Worm (Caenorhabditis elegans) whole organism, mixed stage, embryonic: Measurements from ENCODE around the gene rnf-113.
A peak's percentile ranks its signal among the peaks of the same experiment; 100 is the strongest.

Experiments
- M03D4.4 ChIP-seq: sonication (generic microtip); optimal IDR thresholded peaks from 2 replicates; lab custom pipeline; 2017; ENCODE audit warnings: mild to moderate bottlenecking, missing genetic modification characterization, missing compliant biosample characterization
- bed-3 ChIP-seq: fragments of 200-800 bp; sonication (Bioruptor generic); optimal IDR thresholded peaks from 3 replicates; lab custom pipeline; 2018; ENCODE audit warnings: mild to moderate bottlenecking, missing genetic modification characterization, moderate library complexity, missing compliant biosample characterization
- blmp-1 ChIP-seq: fragments of 150-350 bp; optimal IDR thresholded peaks from 2 replicates; lab custom pipeline; 2014; ENCODE audit warnings: missing biosample characterization, missing genetic modification characterization
- ceh-39 ChIP-seq: fragments of 150-350 bp; optimal IDR thresholded peaks from 2 replicates; lab custom pipeline; 2014; ENCODE audit warnings: missing biosample characterization, missing genetic modification characterization
- ceh-43 ChIP-seq: fragments of 200-800 bp; sonication (Bioruptor generic); optimal IDR thresholded peaks from 2 replicates; lab custom pipeline; 2018; ENCODE audit warnings: mild to moderate bottlenecking, missing genetic modification characterization, moderate library complexity, missing compliant biosample characterization
- ceh-83 ChIP-seq: fragments of 200-800 bp; sonication (Bioruptor generic); optimal IDR thresholded peaks from 2 replicates; lab custom pipeline; 2018; ENCODE audit warnings: mild to moderate bottlenecking, missing genetic modification characterization, missing compliant biosample characterization
- ces-1 ChIP-seq: fragments of 150-350 bp; optimal IDR thresholded peaks from 2 replicates; lab custom pipeline; 2014; ENCODE audit warnings: missing biosample characterization, missing genetic modification reagents, missing genetic modification characterization
- cnd-1 ChIP-seq: fragments of 200-800 bp; sonication (Bioruptor generic); optimal IDR thresholded peaks from 2 replicates; lab custom pipeline; 2018; ENCODE audit warnings: mild to moderate bottlenecking, missing genetic modification characterization, missing compliant biosample characterization
- drap-1 ChIP-seq: fragments of 200-800 bp; sonication (Bioruptor generic); optimal IDR thresholded peaks from 3 replicates; lab custom pipeline; 2018; ENCODE audit warnings: mild to moderate bottlenecking, missing genetic modification characterization, missing compliant biosample characterization
- elt-1 ChIP-seq: sonication (generic microtip); optimal IDR thresholded peaks from 2 replicates; lab custom pipeline; 2017; ENCODE audit warnings: missing genetic modification characterization, mild to moderate bottlenecking, missing compliant biosample characterization, antibody characterized with exemption, moderate library complexity, borderline replicate concordance; ENCODE audit not compliant: insufficient read depth
- elt-3 ChIP-seq: fragments of 150-350 bp; optimal IDR thresholded peaks from 2 replicates; lab custom pipeline; 2014; ENCODE audit warnings: missing biosample characterization, missing genetic modification characterization
- flh-1 ChIP-seq: fragments of 200-800 bp; sonication (Bioruptor generic); optimal IDR thresholded peaks from 2 replicates; lab custom pipeline; 2018; ENCODE audit warnings: mild to moderate bottlenecking, missing genetic modification characterization, moderate library complexity, missing compliant biosample characterization
- ham-2 ChIP-seq: fragments of 200-800 bp; sonication (Bioruptor generic); optimal IDR thresholded peaks from 2 replicates; lab custom pipeline; 2018; ENCODE audit warnings: mild to moderate bottlenecking, missing genetic modification characterization, missing compliant biosample characterization
- hlh-1 ChIP-seq: fragments of 150-350 bp; optimal IDR thresholded peaks from 2 replicates; lab custom pipeline; 2014; ENCODE audit warnings: missing biosample characterization, missing genetic modification reagents, missing genetic modification characterization
- lin-13 ChIP-seq: fragments of 150-350 bp; optimal IDR thresholded peaks from 2 replicates; lab custom pipeline; 2014; ENCODE audit warnings: missing biosample characterization, missing genetic modification characterization
- lin-32 ChIP-seq: fragments of 200-800 bp; sonication (Bioruptor generic); optimal IDR thresholded peaks from 2 replicates; lab custom pipeline; 2018; ENCODE audit warnings: mild to moderate bottlenecking, missing genetic modification characterization, missing compliant biosample characterization
- lsy-2 ChIP-seq: fragments of 150-350 bp; optimal IDR thresholded peaks from 2 replicates; lab custom pipeline; 2014; ENCODE audit warnings: missing biosample characterization, missing genetic modification characterization
- mab-5 ChIP-seq: fragments of 150-350 bp; optimal IDR thresholded peaks from 2 replicates; lab custom pipeline; 2014; ENCODE audit warnings: missing biosample characterization, missing genetic modification characterization
- mep-1 ChIP-seq: fragments of 150-350 bp; optimal IDR thresholded peaks from 2 replicates; lab custom pipeline; 2017; ENCODE audit warnings: missing biosample characterization, missing genetic modification reagents, missing genetic modification characterization, inconsistent platforms
- mls-2 ChIP-seq: sonication (generic microtip); optimal IDR thresholded peaks from 2 replicates; lab custom pipeline; 2016; ENCODE audit warnings: mild to moderate bottlenecking, missing genetic modification characterization, moderate library complexity, missing compliant biosample characterization
- nhr-12 ChIP-seq: fragments of 150-350 bp; optimal IDR thresholded peaks from 2 replicates; lab custom pipeline; 2014; ENCODE audit warnings: missing biosample characterization, missing genetic modification characterization
- nhr-2 ChIP-seq: fragments of 150-350 bp; optimal IDR thresholded peaks from 2 replicates; lab custom pipeline; 2014; ENCODE audit warnings: missing biosample characterization, missing genetic modification characterization
- nhr-237 ChIP-seq: fragments of 150-350 bp; optimal IDR thresholded peaks from 2 replicates; lab custom pipeline; 2014; ENCODE audit warnings: missing biosample characterization, missing genetic modification characterization
- nhr-28 ChIP-seq: fragments of 150-350 bp; optimal IDR thresholded peaks from 2 replicates; lab custom pipeline; 2014; ENCODE audit warnings: missing biosample characterization, missing genetic modification characterization
- nhr-76 ChIP-seq: sonication (generic microtip); optimal IDR thresholded peaks from 2 replicates; lab custom pipeline; 2017; ENCODE audit warnings: missing biosample characterization, missing genetic modification characterization
- pha-4 ChIP-seq: fragments of 150-350 bp; optimal IDR thresholded peaks from 2 replicates; lab custom pipeline; 2018; ENCODE audit warnings: missing biosample characterization, missing genetic modification reagents, missing genetic modification characterization
- sem-2 ChIP-seq: fragments of 200-800 bp; sonication (Bioruptor generic); optimal IDR thresholded peaks from 2 replicates; lab custom pipeline; 2018; ENCODE audit warnings: mild to moderate bottlenecking, missing genetic modification characterization, missing compliant biosample characterization
- snpc-4 ChIP-seq: fragments of 150-350 bp; optimal IDR thresholded peaks from 2 replicates; lab custom pipeline; 2014; ENCODE audit warnings: missing biosample characterization, missing genetic modification characterization
- sptf-1 ChIP-seq: sonication (generic microtip); optimal IDR thresholded peaks from 2 replicates; lab custom pipeline; 2017; ENCODE audit warnings: mild to moderate bottlenecking, missing genetic modification characterization, moderate library complexity, missing compliant biosample characterization
- tbx-8 ChIP-seq: fragments of 200-800 bp; sonication (Bioruptor generic); optimal IDR thresholded peaks from 2 replicates; lab custom pipeline; 2018; ENCODE audit warnings: mild to moderate bottlenecking, missing genetic modification characterization, moderate library complexity, missing compliant biosample characterization
- unc-39 ChIP-seq: fragments of 150-350 bp; optimal IDR thresholded peaks from 2 replicates; lab custom pipeline; 2014; ENCODE audit warnings: missing biosample characterization, missing genetic modification characterization
- unc-62 ChIP-seq: fragments of 150-350 bp; optimal IDR thresholded peaks from 2 replicates; lab custom pipeline; 2014; ENCODE audit warnings: missing biosample characterization, missing genetic modification reagents, missing genetic modification characterization
- zip-8 ChIP-seq: fragments of 150-350 bp; optimal IDR thresholded peaks from 2 replicates; lab custom pipeline; 2014; ENCODE audit warnings: missing biosample characterization, missing genetic modification characterization

The rnf-113 gene

ce11 chrIII:10802032-10802431, 44.6 kb upstream of the rnf-113 start, which contains the start of gene K11D9.3:
Gene K11D9.3, minus strand, starts transcription at chrIII:10802212.
- TF ChIP-seq unc-62 (GFP tag; lab: Kevin White, UChicago) = peak; percentile 60
- no peak for TF ChIP-seq nhr-28 (tag; lab: Kevin White, UChicago)
- no peak for TF ChIP-seq pha-4 (tag; lab: Kevin White, UChicago)
- TF ChIP-seq nhr-76 (tag; lab: Kevin White, UChicago) = no peak
- no peak for TF ChIP-seq elt-1 (tag; lab: Kevin White, UChicago)
- no peak for TF ChIP-seq elt-3
- no peak for TF ChIP-seq ceh-39 (tag; lab: Kevin White, UChicago)
- no peak for TF ChIP-seq lin-13 (tag; lab: Kevin White, UChicago)
- no peak for TF ChIP-seq unc-39 (tag; lab: Kevin White, UChicago)
- no peak for TF ChIP-seq sptf-1 (tag; lab: Kevin White, UChicago)
- TF ChIP-seq tbx-8 (GFP tag; lab: Kevin White, UChicago) = no peak
- no peak for TF ChIP-seq cnd-1 (tag; lab: Kevin White, UChicago)
- TF ChIP-seq lin-32 = no peak
- peak; percentile 25 for TF ChIP-seq hlh-1 (tag; lab: Kevin White, UChicago)
- no peak for TF ChIP-seq ceh-83 (GFP tag; lab: Kevin White, UChicago)
- TF ChIP-seq nhr-237 (tag; lab: Kevin White, UChicago) = no peak

DNA sequence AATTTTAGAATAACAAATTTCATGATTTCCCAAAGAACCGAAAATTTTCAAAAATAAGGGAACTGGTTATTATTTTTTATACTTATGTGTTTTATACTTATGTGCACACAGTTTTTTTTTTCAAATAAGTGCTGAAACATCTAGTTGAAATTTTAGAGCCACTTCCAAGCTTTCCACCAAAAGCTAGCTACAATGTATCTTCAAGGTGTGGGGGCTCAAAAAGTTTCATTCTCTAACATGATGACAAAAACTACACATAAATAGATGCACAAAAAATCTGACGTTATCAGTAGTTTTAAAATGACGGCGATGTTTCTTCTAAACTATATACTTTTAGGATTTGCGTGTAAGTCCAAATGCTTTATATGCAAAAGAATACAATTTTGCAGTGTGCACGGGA, 36.6 kb upstream of the rnf-113 start, which contains the start of gene clec-163:
Gene clec-163, plus strand, starts transcription at position 301 of the 400 bp plus-strand sequence.
- TF ChIP-seq sptf-1 (tag; lab: Kevin White, UChicago) (no peak), bed-3 (no peak), flh-1 (GFP tag; lab: Kevin White, UChicago) (no peak), unc-39 (tag; lab: Kevin White, UChicago) (no peak), unc-62 (GFP tag; lab: Kevin White, UChicago) (no peak), nhr-2 (tag; lab: Kevin White, UChicago) (no peak), zip-8 (tag; lab: Kevin White, UChicago) (no peak), mep-1 (tag; lab: Kevin White, UChicago) (no peak), sem-2 (GFP tag; lab: Kevin White, UChicago) (no peak), snpc-4 (tag; lab: Kevin White, UChicago) (no peak), ceh-43 (GFP tag; lab: Kevin White, UChicago) (no peak), tbx-8 (GFP tag; lab: Kevin White, UChicago) (no peak), ces-1 (no peak), lin-13 (tag; lab: Kevin White, UChicago) (no peak)

- no peak for TF ChIP-seq nhr-237 (tag; lab: Kevin White, UChicago)
- TF ChIP-seq blmp-1 (tag; lab: Kevin White, UChicago) = no peak
- TF ChIP-seq ham-2 (GFP tag; lab: Kevin White, UChicago) = no peak
- TF ChIP-seq sem-2 (GFP tag; lab: Kevin White, UChicago) = no peak
- no peak for TF ChIP-seq elt-3
- no peak for TF ChIP-seq bed-3
- TF ChIP-seq ces-1 = no peak
- TF ChIP-seq nhr-76 (tag; lab: Kevin White, UChicago) = no peak
- no peak for TF ChIP-seq ceh-83 (GFP tag; lab: Kevin White, UChicago)
- TF ChIP-seq hlh-1 (tag; lab: Kevin White, UChicago) = no peak
Measured at ce11 chrIII:10791233-10791632, 33.8 kb upstream of the rnf-113 start.

ce11 chrIII:10783052-10783451, 25.6 kb upstream of the rnf-113 start:
- TF ChIP-seq drap-1 (GFP tag; lab: Kevin White, UChicago) (no peak), nhr-12 (tag; lab: Kevin White, UChicago) (no peak)

DNA sequence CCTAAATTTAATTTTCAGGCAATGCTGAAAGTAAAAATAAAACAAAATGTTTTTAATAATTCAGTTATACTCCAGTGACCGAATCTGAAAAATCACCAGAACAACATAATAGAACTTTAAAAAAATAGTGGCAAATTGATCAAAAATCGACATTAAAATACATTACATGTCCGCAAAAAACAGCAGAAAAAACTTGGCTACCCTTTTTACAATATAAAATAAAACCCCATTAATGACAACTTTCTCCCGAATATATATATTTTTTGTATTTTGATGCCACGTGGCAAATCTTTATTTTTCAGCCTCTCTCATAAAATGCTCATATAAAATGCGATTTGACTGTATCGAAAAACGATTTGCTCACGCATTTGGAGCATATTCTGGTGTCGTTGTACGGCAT, 24.1 kb upstream of the rnf-113 start, which contains the start of gene ptr-19:
Gene ptr-19, plus strand, starts transcription at position 301 of the 400 bp plus-strand sequence.
- TF ChIP-seq tbx-8 (GFP tag; lab: Kevin White, UChicago) (no peak), lsy-2 (tag; lab: Kevin White, UChicago) (no peak), blmp-1 (tag; lab: Kevin White, UChicago) (no peak), sptf-1 (tag; lab: Kevin White, UChicago) (no peak), M03D4.4 (no peak), elt-3 (no peak), lin-13 (tag; lab: Kevin White, UChicago) (no peak), nhr-28 (tag; lab: Kevin White, UChicago) (no peak), elt-1 (tag; lab: Kevin White, UChicago) (no peak), nhr-76 (tag; lab: Kevin White, UChicago) (no peak), mep-1 (tag; lab: Kevin White, UChicago) (no peak), bed-3 (no peak), ceh-83 (GFP tag; lab: Kevin White, UChicago) (no peak), ham-2 (GFP tag; lab: Kevin White, UChicago) (no peak), pha-4 (tag; lab: Kevin White, UChicago) (no peak), mls-2 (tag; lab: Kevin White, UChicago) (no peak), ceh-43 (GFP tag; lab: Kevin White, UChicago) (no peak), mab-5 (tag; lab: Kevin White, UChicago) (no peak), nhr-12 (tag; lab: Kevin White, UChicago) (no peak)
